Worm (Caenorhabditis elegans): Measurements from ENCODE around the gene Y57A10A.5.

The Y57A10A.5 gene

ce11 chrII:12169487-12170128, 15.3 kb downstream of the Y57A10A.5 start:
- TF ChIP-seq zip-8 (tag; optimal IDR thresholded peaks at IDR 0.05) (no peak), mls-2 (tag; optimal IDR thresholded peaks at IDR 0.05) (no peak), blmp-1 (tag; optimal IDR thresholded peaks at IDR 0.05) (no peak), ces-1 (GFP tag; optimal IDR thresholded peaks at IDR 0.05) (no peak), unc-62 (GFP tag; optimal IDR thresholded peaks at IDR 0.05) (no peak), ceh-39 (tag; optimal IDR thresholded peaks at IDR 0.05) (no peak), cnd-1 (tag; optimal IDR thresholded peaks at IDR 0.05) (no peak), bed-3 (GFP tag; optimal IDR thresholded peaks at IDR 0.05) (no peak), nhr-2 (tag; optimal IDR thresholded peaks at IDR 0.05) (no peak), ceh-83 (GFP tag; optimal IDR thresholded peaks at IDR 0.05) (no peak), nhr-12 (tag; optimal IDR thresholded peaks at IDR 0.05) (no peak), tbx-8 (GFP tag; optimal IDR thresholded peaks at IDR 0.05) (no peak), flh-1 (GFP tag; optimal IDR thresholded peaks at IDR 0.05) (no peak), mab-5 (tag; optimal IDR thresholded peaks at IDR 0.05) (no peak), pha-4 (tag; optimal IDR thresholded peaks at IDR 0.05) (no peak), ham-2 (GFP tag; optimal IDR thresholded peaks at IDR 0.05) (no peak), ztf-11 (tag; optimal IDR thresholded peaks at IDR 0.05) (no peak), nhr-76 (tag; optimal IDR thresholded peaks at IDR 0.05) (no peak), ceh-43 (GFP tag; optimal IDR thresholded peaks at IDR 0.05) (no peak), lin-32 (GFP tag; optimal IDR thresholded peaks at IDR 0.05) (no peak)

ce11 chrII:12172273-12172672, 18.0 kb downstream of the Y57A10A.5 start, which contains the start of gene rol-1:
Gene rol-1, plus strand, starts transcription at chrII:12172573.
- no peak for TF ChIP-seq hlh-1 (tag; optimal IDR thresholded peaks at IDR 0.05)
- TF ChIP-seq flh-1 (GFP tag; optimal IDR thresholded peaks at IDR 0.05) = no peak
- no peak for TF ChIP-seq nhr-2 (tag; optimal IDR thresholded peaks at IDR 0.05)
- TF ChIP-seq ces-1 (GFP tag; optimal IDR thresholded peaks at IDR 0.05) = no peak
- no peak for TF ChIP-seq nhr-12 (tag; optimal IDR thresholded peaks at IDR 0.05)
- no peak for TF ChIP-seq mab-5 (tag; optimal IDR thresholded peaks at IDR 0.05)
- TF ChIP-seq nhr-28 (tag; optimal IDR thresholded peaks at IDR 0.05) = no peak
- no peak for TF ChIP-seq ceh-83 (GFP tag; optimal IDR thresholded peaks at IDR 0.05)
- TF ChIP-seq cnd-1 (tag; optimal IDR thresholded peaks at IDR 0.05) = no peak
- no peak for TF ChIP-seq blmp-1 (tag; optimal IDR thresholded peaks at IDR 0.05)
- no peak for TF ChIP-seq unc-120 (tag; optimal IDR thresholded peaks at IDR 0.05; ENCODE audit: poor library complexity, severe bottlenecking)
- TF ChIP-seq nhr-76 (tag; optimal IDR thresholded peaks at IDR 0.05) = no peak

- TF ChIP-seq bed-3 (GFP tag; optimal IDR thresholded peaks at IDR 0.05) (no peak), elt-3 (tag; optimal IDR thresholded peaks at IDR 0.05) (no peak), blmp-1 (tag; optimal IDR thresholded peaks at IDR 0.05) (no peak), elt-1 (tag; optimal IDR thresholded peaks at IDR 0.05; ENCODE audit: borderline replicate concordance, insufficient read depth) (no peak), nhr-12 (tag; optimal IDR thresholded peaks at IDR 0.05) (no peak), nhr-76 (tag; optimal IDR thresholded peaks at IDR 0.05) (no peak), lsy-2 (tag; optimal IDR thresholded peaks at IDR 0.05) (no peak), drap-1 (GFP tag; optimal IDR thresholded peaks at IDR 0.05) (no peak), pha-4 (tag; optimal IDR thresholded peaks at IDR 0.05) (no peak), tbx-8 (GFP tag; optimal IDR thresholded peaks at IDR 0.05) (no peak), ztf-11 (tag; optimal IDR thresholded peaks at IDR 0.05) (no peak), mab-5 (tag; optimal IDR thresholded peaks at IDR 0.05) (no peak), unc-62 (GFP tag; optimal IDR thresholded peaks at IDR 0.05) (no peak), lin-13 (tag; optimal IDR thresholded peaks at IDR 0.05) (no peak), M03D4.4 (tag; optimal IDR thresholded peaks at IDR 0.05) (no peak), hlh-1 (tag; optimal IDR thresholded peaks at IDR 0.05) (no peak), ceh-39 (tag; optimal IDR thresholded peaks at IDR 0.05) (no peak), cnd-1 (tag; optimal IDR thresholded peaks at IDR 0.05) (no peak), unc-39 (tag; optimal IDR thresholded peaks at IDR 0.05) (no peak), ces-1 (GFP tag; optimal IDR thresholded peaks at IDR 0.05) (no peak)
Observed at ce11 chrII:12175398-12175797, 21.1 kb downstream of the Y57A10A.5 start.

- TF ChIP-seq cnd-1 (tag; optimal IDR thresholded peaks at IDR 0.05) (no peak), nhr-2 (tag; optimal IDR thresholded peaks at IDR 0.05) (no peak), unc-39 (tag; optimal IDR thresholded peaks at IDR 0.05) (no peak), flh-1 (GFP tag; optimal IDR thresholded peaks at IDR 0.05) (no peak), ham-2 (GFP tag; optimal IDR thresholded peaks at IDR 0.05) (no peak), sptf-1 (tag; optimal IDR thresholded peaks at IDR 0.05) (no peak), hlh-1 (tag; optimal IDR thresholded peaks at IDR 0.05) (no peak), M03D4.4 (tag; optimal IDR thresholded peaks at IDR 0.05) (no peak), blmp-1 (tag; optimal IDR thresholded peaks at IDR 0.05) (no peak), mab-5 (tag; optimal IDR thresholded peaks at IDR 0.05) (no peak), ceh-39 (tag; optimal IDR thresholded peaks at IDR 0.05) (no peak), nhr-76 (tag; optimal IDR thresholded peaks at IDR 0.05) (no peak)
Observed at ce11 chrII:12176521-12176920, 22.2 kb downstream of the Y57A10A.5 start.
